Worm (Caenorhabditis elegans): ENCODE data around the gene pud-1.2.
"Not testable (repeated sequence)": the region's sequence is repeated elsewhere in the genome, so short reads cannot be mapped to it uniquely, and the experiment has no call there.

The pud-1.2 gene

DNA sequence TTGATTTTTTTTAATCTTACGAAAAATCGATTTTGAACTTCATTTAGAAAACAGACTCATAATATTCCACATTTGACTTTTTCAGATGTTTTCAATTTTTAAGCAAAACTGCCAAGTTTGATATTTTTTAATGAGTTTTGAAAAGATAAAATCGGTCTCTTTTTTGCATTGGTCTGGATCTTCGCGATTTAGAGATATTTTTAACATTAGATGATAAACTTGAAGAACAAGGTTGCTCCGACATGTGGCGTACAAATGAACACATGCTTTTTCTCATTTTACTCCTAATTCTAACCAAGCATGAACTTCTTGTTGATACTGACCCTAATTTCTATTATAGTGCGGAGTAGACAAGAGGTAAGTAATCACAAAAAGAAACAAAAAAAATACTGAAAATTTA, 9.2 kb upstream of the pud-1.2 start, which contains the start of gene irld-32:
TSS of gene irld-32 (plus strand) at position 301 of the 400 bp plus-strand sequence.
- not testable (repeated sequence) for TF ChIP-seq ahr-1, hlh-8, dve-1 (tag; optimal IDR thresholded peaks at IDR 0.05)

DNA sequence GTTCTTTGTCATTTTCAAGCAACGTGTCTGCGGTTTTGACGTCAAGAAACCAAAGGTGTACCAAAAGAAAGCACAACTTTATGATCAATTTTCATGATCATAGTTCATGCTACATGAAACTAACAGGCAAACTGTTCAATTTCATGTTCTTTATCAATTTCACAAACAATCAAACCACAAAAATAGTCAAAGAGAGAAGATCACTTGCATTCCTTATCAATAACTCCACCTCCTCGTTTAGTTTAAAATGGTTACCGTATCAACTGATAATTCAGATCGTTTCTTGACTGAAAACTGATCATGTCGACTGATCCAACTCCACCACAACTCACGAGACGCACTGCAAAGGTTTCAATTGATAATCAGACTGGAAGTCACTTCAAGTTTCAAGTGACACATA, 7.8 kb upstream of the pud-1.2 start, which contains the start of gene pud-1.1:
TSS of gene pud-1.1 (plus strand) at position 301 of the 400 bp plus-strand sequence.
- TF ChIP-seq zip-5, ztf-16, ttx-3 (tag; optimal IDR thresholded peaks at IDR 0.05): not testable (repeated sequence)

DNA sequence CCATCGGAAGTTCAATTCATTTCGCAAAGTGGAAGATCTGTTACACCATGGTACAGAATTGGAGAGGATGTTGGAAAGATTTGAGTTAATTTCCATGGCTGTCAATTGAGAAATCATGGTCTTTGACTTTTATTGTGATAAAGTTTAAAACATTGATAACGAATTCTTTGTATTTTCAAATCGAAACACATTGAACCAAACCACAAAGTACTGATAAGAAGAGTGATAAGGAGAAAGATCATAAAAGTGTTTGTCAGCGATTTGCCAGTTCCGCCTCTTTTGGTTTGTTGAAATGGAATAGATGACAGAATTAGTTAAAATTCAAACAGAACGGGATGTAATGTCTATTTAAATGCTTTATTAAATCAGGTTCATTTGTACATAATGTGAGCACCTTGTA, 4.8 kb upstream of the pud-1.2 start:
- TF ChIP-seq elt-2 (tag; optimal IDR thresholded peaks at IDR 0.05) (peak; percentile 93), hlh-13 (GFP tag; optimal IDR thresholded peaks at IDR 0.05) (no peak), sox-4 (tag; optimal IDR thresholded peaks at IDR 0.05) (no peak)

DNA sequence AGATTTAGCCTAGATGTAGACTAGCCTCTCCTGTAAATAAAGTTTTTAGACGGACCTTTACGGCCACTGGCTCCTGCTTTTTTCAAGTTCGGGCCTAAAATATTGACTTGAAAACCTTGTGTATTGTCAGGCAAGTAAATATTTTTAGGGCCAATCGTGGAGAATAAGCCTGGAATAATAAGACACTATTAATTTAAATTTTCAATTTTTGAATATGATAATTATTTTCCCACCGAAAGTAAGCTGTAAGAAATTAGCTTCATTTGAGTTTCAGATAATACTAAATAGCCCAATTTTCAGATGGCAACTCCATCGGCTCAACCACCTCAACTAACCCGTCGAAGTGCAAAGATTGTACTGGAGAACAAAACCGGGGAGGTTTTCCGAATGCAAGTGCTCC, 4.0 kb upstream of the pud-1.2 start, which contains the start of gene pud-4:
TSS of gene pud-4 (plus strand) at position 301 of the 400 bp plus-strand sequence.
- TF ChIP-seq eyg-1 (tag; optimal IDR thresholded peaks at IDR 0.05) (no peak), tbx-7 (tag; optimal IDR thresholded peaks at IDR 0.05) (no peak), nhr-232 (tag; optimal IDR thresholded peaks at IDR 0.05) (no peak), nhr-11 (tag; optimal IDR thresholded peaks at IDR 0.05) (no peak), hlh-6 (tag; optimal IDR thresholded peaks at IDR 0.05) (no peak), ceh-31 (tag; optimal IDR thresholded peaks at IDR 0.05) (no peak), ztf-16 (tag; optimal IDR thresholded peaks at IDR 0.05) (no peak), unc-3 (GFP tag; conservative IDR thresholded peaks at IDR 0.05) (no peak), unc-3 (tag; optimal IDR thresholded peaks at IDR 0.05) (no peak), dve-1 (tag; optimal IDR thresholded peaks at IDR 0.05) (no peak), elt-4 (tag; optimal IDR thresholded peaks at IDR 0.05) (no peak), pax-1 (tag; optimal IDR thresholded peaks at IDR 0.05) (no peak), hlh-8 (tag; optimal IDR thresholded peaks at IDR 0.05) (no peak), rnt-1 (tag; optimal IDR thresholded peaks at IDR 0.05) (no peak), ceh-14 (tag; optimal IDR thresholded peaks at IDR 0.05) (no peak), pha-2 (tag; optimal IDR thresholded peaks at IDR 0.05) (no peak), mec-3 (tag; optimal IDR thresholded peaks at IDR 0.05; ENCODE audit: borderline replicate concordance) (no peak), ref-2 (tag; optimal IDR thresholded peaks at IDR 0.05) (no peak), K02D7.2 (tag; optimal IDR thresholded peaks at IDR 0.05) (no peak), sox-4 (tag; optimal IDR thresholded peaks at IDR 0.05) (no peak), hlh-13 (GFP tag; optimal IDR thresholded peaks at IDR 0.05) (no peak)

DNA sequence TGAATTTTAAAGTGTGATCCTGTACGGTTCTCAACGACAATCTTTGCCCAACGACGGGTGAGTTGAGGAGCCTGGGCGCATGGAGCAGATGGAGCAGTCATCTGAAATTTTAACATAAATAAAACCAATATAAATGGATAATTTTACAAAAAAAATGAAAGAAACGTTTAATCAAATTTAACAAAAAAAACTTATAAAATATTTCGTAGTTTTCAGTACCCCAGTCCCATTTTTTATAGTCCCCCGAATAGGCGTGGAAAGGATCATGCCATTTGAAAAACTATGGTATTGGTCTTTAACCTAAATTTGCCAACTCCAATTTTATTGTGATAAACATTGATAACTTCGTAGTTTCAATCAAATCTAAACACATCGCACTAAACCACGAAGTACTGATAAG, 2.7 kb upstream of the pud-1.2 start, which contains the start of gene pud-3:
TSS of gene pud-3 (minus strand) at position 101 of the 400 bp plus-strand sequence.
- TF ChIP-seq pqm-1 (tag; optimal IDR thresholded peaks at IDR 0.05), result no peak
- no peak for TF ChIP-seq pros-1 (tag; optimal IDR thresholded peaks at IDR 0.05)
- no peak for TF ChIP-seq tbx-2 (tag; optimal IDR thresholded peaks at IDR 0.05)
- TF ChIP-seq eyg-1 (tag; optimal IDR thresholded peaks at IDR 0.05), result no peak
- no peak for TF ChIP-seq npax-4 (tag; optimal IDR thresholded peaks at IDR 0.05)
- no peak for TF ChIP-seq unc-86 (tag; optimal IDR thresholded peaks at IDR 0.05)
- no peak for TF ChIP-seq ceh-48 (tag; optimal IDR thresholded peaks at IDR 0.05)
- TF ChIP-seq rnt-1 (tag; optimal IDR thresholded peaks at IDR 0.05), result no peak
- TF ChIP-seq zip-5 (tag; optimal IDR thresholded peaks at IDR 0.05), result no peak
- TF ChIP-seq ztf-16 (tag; optimal IDR thresholded peaks at IDR 0.05), result no peak
- TF ChIP-seq ceh-24 (tag; optimal IDR thresholded peaks at IDR 0.05), result no peak
- TF ChIP-seq pag-3 (tag; optimal IDR thresholded peaks at IDR 0.05; ENCODE audit: borderline replicate concordance), result no peak
- TF ChIP-seq ceh-22 (tag; optimal IDR thresholded peaks at IDR 0.05), result no peak
- no peak for TF ChIP-seq ceh-30 (tag; optimal IDR thresholded peaks at IDR 0.05)

Data from whole organism, late embryonic.